Fruit fly (Drosophila melanogaster): ENCODE measurements around the gene CG16762.
A peak's percentile ranks its signal among the peaks of the same experiment; 100 is the strongest.

Gene CG16762

DNA sequence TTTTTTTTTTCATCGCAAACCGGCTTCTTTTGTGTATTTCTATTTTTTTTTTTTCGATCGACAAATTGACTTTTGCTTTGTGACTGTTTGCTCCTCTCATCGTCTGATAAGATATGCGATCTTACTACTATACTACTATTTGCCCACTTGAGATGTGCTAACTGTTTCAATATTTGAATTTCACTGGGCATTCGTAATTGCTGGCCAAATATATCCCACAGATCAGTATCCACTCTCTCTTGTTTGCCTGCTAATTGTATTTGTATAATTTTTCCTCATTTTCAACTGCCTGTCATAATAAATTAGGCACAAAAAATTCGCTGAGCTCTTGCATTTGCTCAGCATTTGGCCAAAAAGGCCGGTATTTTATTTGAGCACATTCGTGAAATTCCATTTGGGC is 42.1 kb downstream of the CG16762 start (continued):
- TF ChIP-seq caup (GFP tag; optimal IDR thresholded peaks at IDR 0.05; ENCODE audit: severe bottlenecking) (peak; percentile 6), CG7928 (GFP tag; optimal IDR thresholded peaks at IDR 0.05) (no peak), chif (GFP tag; optimal IDR thresholded peaks at IDR 0.05) (no peak), en (GFP tag; optimal IDR thresholded peaks at IDR 0.05) (no peak), gem (tag; optimal IDR thresholded peaks at IDR 0.05) (peak; percentile 21), CG12155 (GFP tag; optimal IDR thresholded peaks at IDR 0.05) (no peak), Ravus (GFP tag; IDR thresholded peaks at IDR 0.05) (no peak), Abd-B (GFP tag; optimal IDR thresholded peaks at IDR 0.05) (no peak), twi (tag; optimal IDR thresholded peaks at IDR 0.05) (no peak), CG4282 (GFP tag; optimal IDR thresholded peaks at IDR 0.05) (no peak), CG3065 (GFP tag; optimal IDR thresholded peaks at IDR 0.05) (no peak), CG14667 (GFP tag; IDR thresholded peaks at IDR 0.05) (no peak), dimm (GFP tag; IDR thresholded peaks at IDR 0.05) (no peak), psq (GFP tag; optimal IDR thresholded peaks at IDR 0.05) (no peak), CG16863 (GFP tag; optimal IDR thresholded peaks at IDR 0.05) (no peak), HLH3B (GFP tag; IDR thresholded peaks at IDR 0.05) (no peak), slbo (GFP tag; IDR thresholded peaks at IDR 0.05) (no peak), CG31388 (GFP tag; optimal IDR thresholded peaks at IDR 0.05) (no peak), Trl (optimal IDR thresholded peaks at IDR 0.05) (no peak), Trl (GFP tag; optimal IDR thresholded peaks at IDR 0.05) (no peak), Xrp1 (GFP tag; IDR thresholded peaks at IDR 0.05) (0 out of 2 replicates have a peak, but pooled peaks have one; percentile 19), vfl (GFP tag; optimal IDR thresholded peaks at IDR 0.05) (no peak), CG6813 (GFP tag; optimal IDR thresholded peaks at IDR 0.05) (no peak), CG13624 (GFP tag; optimal IDR thresholded peaks at IDR 0.05) (no peak), luna (GFP tag; optimal IDR thresholded peaks at IDR 0.05) (no peak), knrl (GFP tag; IDR thresholded peaks at IDR 0.05; ENCODE audit: partially characterized antibody) (no peak), odd (GFP tag; optimal IDR thresholded peaks at IDR 0.05) (no peak), CG15514 (GFP tag; optimal IDR thresholded peaks at IDR 0.05) (no peak), CG12071 (GFP tag; optimal IDR thresholded peaks at IDR 0.05) (no peak), fd96Cb (tag; optimal IDR thresholded peaks at IDR 0.05) (no peak), gsb (GFP tag; IDR thresholded peaks at IDR 0.05) (no peak), Med (GFP tag) (peak; percentile 54), maf-S (GFP tag; optimal IDR thresholded peaks at IDR 0.05) (no peak), Rfx (GFP tag; IDR thresholded peaks at IDR 0.05) (no peak), zen (tag; optimal IDR thresholded peaks at IDR 0.05) (no peak), CG7745 (tag; optimal IDR thresholded peaks at IDR 0.05) (no peak), Ets65A (GFP tag) (no peak), CG17568 (GFP tag; optimal IDR thresholded peaks at IDR 0.05) (peak; percentile 2), CG3407 (GFP tag; optimal IDR thresholded peaks at IDR 0.05) (peak; percentile 9), Asciz (GFP tag; optimal IDR thresholded peaks at IDR 0.05) (peak; percentile 43), CG8388 (GFP tag; optimal IDR thresholded peaks at IDR 0.05) (no peak)

DNA sequence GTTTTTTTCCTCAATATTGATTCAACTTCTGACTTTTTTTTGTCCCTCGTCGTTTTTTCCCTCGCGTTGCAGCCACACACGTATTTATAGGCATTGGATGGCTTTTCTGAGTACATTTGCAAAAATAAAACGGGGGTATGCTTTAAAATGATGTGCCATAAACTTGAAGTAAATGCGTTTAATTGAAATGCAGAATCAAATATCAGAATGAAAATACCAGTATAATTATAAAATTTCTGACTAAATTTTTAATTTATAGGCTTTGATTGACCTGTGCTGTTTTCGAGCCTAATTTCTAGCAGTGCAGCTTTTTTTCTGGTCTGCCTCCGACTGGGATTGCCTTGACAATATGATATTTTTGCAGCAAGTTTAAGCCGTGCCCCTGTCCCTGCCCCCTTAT is 44.1 kb downstream of the CG16762 start:
- TF ChIP-seq Dad (GFP tag; optimal IDR thresholded peaks at IDR 0.05) (no peak), CG30403 (GFP tag; optimal IDR thresholded peaks at IDR 0.05) (no peak), Ets65A (GFP tag) (peak; percentile 80), inv (GFP tag; IDR thresholded peaks at IDR 0.05; ENCODE audit: partially characterized antibody) (no peak), sens (GFP tag) (peak; percentile 55), CG15601 (tag; optimal IDR thresholded peaks at IDR 0.05) (no peak), Stat92E (GFP tag; optimal IDR thresholded peaks at IDR 0.05) (no peak), CG12219 (GFP tag; optimal IDR thresholded peaks at IDR 0.05) (no peak), seq (GFP tag; IDR thresholded peaks at IDR 0.05) (no peak), tio (GFP tag; optimal IDR thresholded peaks at IDR 0.05) (no peak), CG8359 (GFP tag; optimal IDR thresholded peaks at IDR 0.05; ENCODE audit: borderline replicate concordance) (no peak), nom (GFP tag; optimal IDR thresholded peaks at IDR 0.05) (peak; percentile 43), az2 (GFP tag; optimal IDR thresholded peaks at IDR 0.05) (no peak), Drgx (GFP tag; IDR thresholded peaks at IDR 0.05) (peak; percentile 83), Aef1 (GFP tag; IDR thresholded peaks at IDR 0.05) (no peak)
